Fruit fly (Drosophila melanogaster) S2 (cell line): ENCODE data around the gene Rlb1.

ENCODE experiments used
- CG8478 ChIP-seq: fragments of >200 bp; optimal IDR thresholded peaks from 2 replicates; lab custom pipeline; 2018
- CTCF ChIP-seq, 2 experiments: fragments of >200 bp; optimal IDR thresholded peaks; 2 replicates each; lab custom pipeline; 2018

dm6 chr3R:9480396-9480795, 32.7 kb upstream of the Rlb1 start:
- no peak for TF ChIP-seq CTCF (optimal IDR thresholded peaks at IDR 0.05; lab: Kevin White, UChicago)
- TF ChIP-seq CG8478, result no peak
